Worm (Caenorhabditis elegans): ENCODE results near the gene B0563.6.

The B0563.6 gene

ce11 chrX:9090562-9090961 is 46.9 kb upstream of the B0563.6 start (continued):
- TF ChIP-seq F23B12.7 (tag; optimal IDR thresholded peaks at IDR 0.05; ENCODE audit: insufficient read depth) (peak; percentile 12), pbrm-1 (GFP tag; IDR thresholded peaks at IDR 0.05) (peak; percentile 40), Y56A3A.18 (GFP tag; IDR thresholded peaks at IDR 0.05) (peak; percentile 62; the same call in 1 of the 2 replicates), ztf-28 (GFP tag; IDR thresholded peaks at IDR 0.05) (0 out of 2 replicates have a peak, but pooled peaks have one; percentile 28), rcor-1 (GFP tag; IDR thresholded peaks at IDR 0.05) (peak; percentile 6; the same call in 1 of the 2 replicates), mcd-1 (GFP tag; IDR thresholded peaks at IDR 0.05) (peak; percentile 32; the same call in 1 of the 2 replicates)

ce11 chrX:9091380-9091779 is 46.1 kb upstream of the B0563.6 start:
- TF ChIP-seq attf-3 (GFP tag; conservative IDR thresholded peaks at IDR 0.05) (no peak), egl-18 (GFP tag; IDR thresholded peaks at IDR 0.05) (no peak), B0035.1 (tag; optimal IDR thresholded peaks at IDR 0.05) (peak; percentile 36), gei-17 (GFP tag; optimal IDR thresholded peaks at IDR 0.05) (no peak), zim-3 (tag; optimal IDR thresholded peaks at IDR 0.05) (peak; percentile 76), lag-1 (GFP tag; IDR thresholded peaks at IDR 0.05) (0 out of 2 replicates have a peak, but pooled peaks have one; percentile 76), let-526 (GFP tag; IDR thresholded peaks at IDR 0.05) (peak; percentile 70; the same call in 1 of the 2 replicates), Y95B8A.8 (GFP tag; IDR thresholded peaks at IDR 0.05) (0 out of 2 replicates have a peak, but pooled peaks have one; percentile 25), bed-2 (GFP tag; IDR thresholded peaks at IDR 0.05) (no peak), rpc-1 (optimal IDR thresholded peaks at IDR 0.05) (peak; percentile 98), rpc-1 (tag; optimal IDR thresholded peaks at IDR 0.05) (peak; percentile 94), F55B11.4 (tag; optimal IDR thresholded peaks at IDR 0.05; ENCODE audit: borderline replicate concordance, insufficient read depth) (no peak), hlh-12 (tag; optimal IDR thresholded peaks at IDR 0.05) (peak; percentile 16), pbrm-1 (GFP tag; IDR thresholded peaks at IDR 0.05) (peak; percentile 64), mxl-1 (tag; optimal IDR thresholded peaks at IDR 0.05) (peak; percentile 79), bed-1 (GFP tag; IDR thresholded peaks at IDR 0.05) (no peak), nhr-90 (tag; optimal IDR thresholded peaks at IDR 0.05) (peak; percentile 85), attf-6 (GFP tag; IDR thresholded peaks at IDR 0.05) (0 out of 2 replicates have a peak, but pooled peaks have one; percentile 29), snpc-4 (GFP tag; optimal IDR thresholded peaks at IDR 0.05) (peak; percentile 32), snpc-4 (tag; optimal IDR thresholded peaks at IDR 0.05) (peak in 3 of 4 experiments; percentile 33 to 77 (median 46)), hrde-1 (tag; optimal IDR thresholded peaks at IDR 0.05; ENCODE audit: borderline replicate concordance) (peak; percentile 54), chd-7 (tag; optimal IDR thresholded peaks at IDR 0.05) (peak; percentile 55), ztf-22 (GFP tag; optimal IDR thresholded peaks at IDR 0.05) (no peak), B0336.3 (GFP tag; IDR thresholded peaks at IDR 0.05) (peak; percentile 23; the same call in 1 of the 2 replicates), ztf-6 (GFP tag; IDR thresholded peaks at IDR 0.05) (no peak), lsy-27 (tag; optimal IDR thresholded peaks at IDR 0.05; ENCODE audit: borderline replicate concordance, insufficient read depth) (peak; percentile 29), K11D2.4 (GFP tag; IDR thresholded peaks at IDR 0.05) (peak; percentile 70; the same call in 1 of the 2 replicates), aptf-3 (GFP tag; IDR thresholded peaks at IDR 0.05) (peak; percentile 70; the same call in 1 of the 2 replicates), F33H1.4 (GFP tag; IDR thresholded peaks at IDR 0.05) (no peak), dox-1 (GFP tag; IDR thresholded peaks at IDR 0.05) (peak; percentile 66), ceh-40 (GFP tag; IDR thresholded peaks at IDR 0.05) (peak; percentile 75; the same call in 1 of the 2 replicates), ets-4 (GFP tag; optimal IDR thresholded peaks at IDR 0.05) (peak; percentile 85), F37B4.10 (GFP tag; IDR thresholded peaks at IDR 0.05) (no peak), unc-130 (GFP tag; optimal IDR thresholded peaks at IDR 0.05) (no peak), snpc-3.4 (tag; optimal IDR thresholded peaks at IDR 0.05) (peak; percentile 54), F22D6.2 (tag; optimal IDR thresholded peaks at IDR 0.05) (peak; percentile 10), nhr-80 (tag; optimal IDR thresholded peaks at IDR 0.05) (peak; percentile 51), die-1 (tag; optimal IDR thresholded peaks at IDR 0.05) (peak; percentile 69), pha-4 (tag; optimal IDR thresholded peaks at IDR 0.05) (no peak), madf-10 (tag; optimal IDR thresholded peaks at IDR 0.05) (peak; percentile 83), ceh-27 (GFP tag; optimal IDR thresholded peaks at IDR 0.05) (peak; percentile 66), tbp1 (GFP tag; optimal IDR thresholded peaks at IDR 0.05) (peak; percentile 92)
